Worm (Caenorhabditis elegans) whole organism, young adult: Measurements from ENCODE around the gene mam-6.

Experiments
- B0035.1 ChIP-seq: sonication (generic microtip); optimal IDR thresholded peaks from 2 replicates; lab custom pipeline; 2016; ENCODE audit warnings: missing genetic modification characterization, mild to moderate bottlenecking, missing compliant biosample characterization, missing genotype, missing genetic modification reagents
- C06A6.2 ChIP-seq: fragments of 200-800 bp; sonication (Bioruptor generic); conservative IDR thresholded peaks from 2 replicates; pipeline ENCODE4 v1.3.6; 2022; ENCODE audit warnings: missing genetic modification characterization, missing compliant biosample characterization
- C17E4.6 ChIP-seq: fragments of 200-800 bp; sonication (Bioruptor generic); IDR thresholded peaks from 2 replicates; pipeline ENCODE4 v1.3.6; 2022; ENCODE audit warnings: missing genetic modification reagents, missing genetic modification characterization, missing compliant biosample characterization
- F23B12.7 ChIP-seq: sonication (generic microtip); optimal IDR thresholded peaks from 2 replicates; lab custom pipeline; 2017; ENCODE audit warnings: missing genetic modification characterization, mild to moderate bottlenecking, missing compliant biosample characterization, antibody characterized with exemption, moderate library complexity; ENCODE audit not compliant: insufficient read depth
- F33H1.4 ChIP-seq: fragments of 200-800 bp; sonication (Bioruptor generic); IDR thresholded peaks from 2 replicates; pipeline ENCODE4 v1.3.6; 2022; ENCODE audit warnings: missing genetic modification reagents, missing genetic modification characterization, missing compliant biosample characterization
- F37B4.10 ChIP-seq: fragments of 200-800 bp; sonication (Bioruptor generic); IDR thresholded peaks from 2 replicates; pipeline ENCODE4 v1.3.6; 2022; ENCODE audit warnings: missing genetic modification characterization, missing compliant biosample characterization
- T07F8.4 ChIP-seq: sonication (generic microtip); optimal IDR thresholded peaks from 2 replicates; lab custom pipeline; 2016; ENCODE audit warnings: mild to moderate bottlenecking, missing genetic modification characterization, moderate library complexity, missing compliant biosample characterization
- T26A5.8 ChIP-seq: sonication (generic microtip); optimal IDR thresholded peaks from 2 replicates; lab custom pipeline; 2016; ENCODE audit warnings: missing genetic modification characterization, missing compliant biosample characterization
- Y56A3A.18 ChIP-seq: fragments of 200-800 bp; sonication (Bioruptor generic); IDR thresholded peaks from 2 replicates; pipeline ENCODE4 v1.3.6; 2022; ENCODE audit warnings: missing genetic modification reagents, missing genetic modification characterization, missing compliant biosample characterization
- akir-1 ChIP-seq: fragments of 200-800 bp; sonication (Bioruptor generic); optimal IDR thresholded peaks from 2 replicates; lab custom pipeline; 2018; ENCODE audit warnings: mild to moderate bottlenecking, missing genetic modification characterization, moderate library complexity, missing compliant biosample characterization
- aptf-2 ChIP-seq: fragments of 200-800 bp; sonication (Bioruptor generic); conservative IDR thresholded peaks from 2 replicates; pipeline ENCODE4 v1.3.6; 2022; ENCODE audit warnings: missing genetic modification reagents, missing genetic modification characterization, missing compliant biosample characterization
- aptf-3 ChIP-seq: fragments of 200-800 bp; sonication (Bioruptor generic); IDR thresholded peaks from 2 replicates; pipeline ENCODE4 v1.3.6; 2022; ENCODE audit warnings: missing genetic modification characterization, missing compliant biosample characterization
- athp-1 ChIP-seq: sonication (generic microtip); optimal IDR thresholded peaks from 2 replicates; lab custom pipeline; 2017; ENCODE audit warnings: mild to moderate bottlenecking, missing genetic modification characterization, missing compliant biosample characterization
- bed-1 ChIP-seq: fragments of 200-800 bp; sonication (Bioruptor generic); IDR thresholded peaks from 2 replicates; pipeline ENCODE4 v1.3.6; 2022; ENCODE audit warnings: missing genetic modification reagents, missing genetic modification characterization, missing compliant biosample characterization
- cebp-1 ChIP-seq, 2 experiments: fragments of 200-800 bp in 1 of 2; sonication (Bioruptor generic) in 1 of 2; sonication (generic microtip) in 1 of 2; IDR thresholded peaks in 1 of 2; optimal IDR thresholded peaks in 1 of 2; 2 replicates each; pipeline versions ENCODE4 v1.3.6 to Lab custom; 2017 to 2022; ENCODE audit warnings: missing compliant biosample characterization in 2 of 2, missing genetic modification characterization in 2 of 2, mild to moderate bottlenecking in 1 of 2, missing genetic modification reagents in 1 of 2, moderate library complexity in 1 of 2
- ceh-40 ChIP-seq: fragments of 200-800 bp; sonication (Bioruptor generic); IDR thresholded peaks from 2 replicates; pipeline ENCODE4 v1.3.6; 2022; ENCODE audit warnings: missing genetic modification characterization, missing compliant biosample characterization
- ceh-58 ChIP-seq: fragments of 200-800 bp; sonication (Bioruptor generic); IDR thresholded peaks from 2 replicates; pipeline ENCODE4 v1.3.6; 2022; ENCODE audit warnings: missing genetic modification characterization, missing compliant biosample characterization
- ceh-91 ChIP-seq: fragments of 200-800 bp; sonication (Bioruptor generic); IDR thresholded peaks from 2 replicates; pipeline ENCODE4 v1.3.6; 2022; ENCODE audit warnings: missing genetic modification reagents, missing genetic modification characterization, missing compliant biosample characterization
- egrh-3 ChIP-seq: fragments of 200-800 bp; sonication (Bioruptor generic); IDR thresholded peaks from 2 replicates; pipeline ENCODE4 v1.3.6; 2022; ENCODE audit warnings: missing genetic modification reagents, missing genetic modification characterization, missing compliant biosample characterization
- ekl-4 ChIP-seq: fragments of 200-800 bp; sonication (Bioruptor generic); IDR thresholded peaks from 2 replicates; pipeline ENCODE4 v1.3.6; 2022; ENCODE audit warnings: missing genetic modification reagents, missing genetic modification characterization, missing compliant biosample characterization
- him-1 ChIP-seq: sonication (generic microtip); optimal IDR thresholded peaks from 2 replicates; lab custom pipeline; 2016; ENCODE audit warnings: missing genotype, missing genetic modification reagents, missing genetic modification characterization, missing compliant biosample characterization
- hlh-12 ChIP-seq: sonication (generic microtip); optimal IDR thresholded peaks from 2 replicates; lab custom pipeline; 2016; ENCODE audit warnings: missing genetic modification characterization, missing compliant biosample characterization
- hrde-1 ChIP-seq: sonication (generic microtip); optimal IDR thresholded peaks from 2 replicates; lab custom pipeline; 2016; ENCODE audit warnings: missing genetic modification characterization, mild to moderate bottlenecking, missing compliant biosample characterization, moderate library complexity, missing genotype, missing genetic modification reagents, borderline replicate concordance
- lag-1 ChIP-seq: fragments of 200-800 bp; sonication (Bioruptor generic); IDR thresholded peaks from 2 replicates; pipeline ENCODE4 v1.3.6; 2022; ENCODE audit warnings: missing genetic modification reagents, missing genetic modification characterization, missing compliant biosample characterization
- lsl-1 ChIP-seq: fragments of 200-800 bp; sonication (Bioruptor generic); optimal IDR thresholded peaks from 2 replicates; lab custom pipeline; 2018; ENCODE audit warnings: mild to moderate bottlenecking, missing genetic modification characterization, moderate library complexity, missing compliant biosample characterization
- lsy-27 ChIP-seq: sonication (generic microtip); optimal IDR thresholded peaks from 2 replicates; lab custom pipeline; 2017; ENCODE audit warnings: missing genetic modification characterization, mild to moderate bottlenecking, missing compliant biosample characterization, antibody characterized with exemption, missing genotype, borderline replicate concordance; ENCODE audit not compliant: insufficient read depth
- mes-4 ChIP-seq: sonication (generic microtip); optimal IDR thresholded peaks from 2 replicates; lab custom pipeline; 2016; ENCODE audit warnings: missing genotype, missing genetic modification characterization, missing compliant biosample characterization
- nhr-120 ChIP-seq: fragments of 200-800 bp; sonication (Bioruptor generic); IDR thresholded peaks from 2 replicates; pipeline ENCODE4 v1.3.6; 2022; ENCODE audit warnings: missing genetic modification characterization, missing compliant biosample characterization
- nhr-80 ChIP-seq: sonication (generic microtip); optimal IDR thresholded peaks from 2 replicates; lab custom pipeline; 2016; ENCODE audit warnings: missing genetic modification characterization, missing compliant biosample characterization
- pbrm-1 ChIP-seq: fragments of 200-800 bp; sonication (Bioruptor generic); IDR thresholded peaks from 2 replicates; pipeline ENCODE4 v1.3.6; 2022; ENCODE audit warnings: missing genetic modification reagents, missing genetic modification characterization, missing compliant biosample characterization
- rcor-1 ChIP-seq: fragments of 200-800 bp; sonication (Bioruptor generic); IDR thresholded peaks from 2 replicates; pipeline ENCODE4 v1.3.6; 2022; ENCODE audit warnings: missing genetic modification reagents, missing genetic modification characterization, missing compliant biosample characterization
- rec-8 ChIP-seq, 2 experiments: sonication (generic microtip); optimal IDR thresholded peaks; 2 replicates each; lab custom pipeline; 2016; ENCODE audit warnings: mild to moderate bottlenecking in 2 of 2, missing genetic modification characterization in 2 of 2, missing genetic modification reagents in 2 of 2, missing genotype in 2 of 2, missing biosample characterization in 1 of 2, missing compliant biosample characterization in 1 of 2, moderate library complexity in 1 of 2
- sea-2 ChIP-seq: fragments of 200-800 bp; sonication (Bioruptor generic); IDR thresholded peaks from 2 replicates; pipeline ENCODE4 v1.3.6; 2022; ENCODE audit warnings: missing genetic modification characterization, missing compliant biosample characterization
- snpc-3.4 ChIP-seq: sonication (generic microtip); optimal IDR thresholded peaks from 2 replicates; lab custom pipeline; 2017; ENCODE audit warnings: missing genetic modification characterization, mild to moderate bottlenecking, missing compliant biosample characterization, antibody characterized with exemption, moderate library complexity, missing genotype, missing genetic modification reagents
- snpc-4 ChIP-seq, 5 experiments: fragments of 150-350 bp in 1 of 5; sonication (generic microtip) in 4 of 5; optimal IDR thresholded peaks; 2 replicates each; lab custom pipeline; 2014 to 2018; ENCODE audit warnings: missing genetic modification characterization in 5 of 5, missing biosample characterization in 3 of 5, antibody characterized with exemption in 2 of 5, mild to moderate bottlenecking in 2 of 5, missing compliant biosample characterization in 2 of 5, missing genotype in 2 of 5, moderate library complexity in 2 of 5, missing genetic modification reagents in 1 of 5
- somi-1 ChIP-seq: fragments of 200-800 bp; sonication (Bioruptor generic); optimal IDR thresholded peaks from 2 replicates; lab custom pipeline; 2018; ENCODE audit warnings: mild to moderate bottlenecking, missing genetic modification characterization, missing compliant biosample characterization
- sptf-2 ChIP-seq: fragments of 200-800 bp; sonication (Bioruptor generic); optimal IDR thresholded peaks from 2 replicates; lab custom pipeline; 2018; ENCODE audit warnings: mild to moderate bottlenecking, missing genetic modification characterization, missing compliant biosample characterization
- tlf-1 ChIP-seq: fragments of 200-800 bp; sonication (Bioruptor generic); optimal IDR thresholded peaks from 2 replicates; lab custom pipeline; 2018; ENCODE audit warnings: mild to moderate bottlenecking, missing genetic modification characterization, missing compliant biosample characterization
- unc-130 ChIP-seq: sonication (generic microtip); optimal IDR thresholded peaks from 2 replicates; lab custom pipeline; 2016; ENCODE audit warnings: missing genetic modification reagents, missing genetic modification characterization, missing compliant biosample characterization
- zfh-2 ChIP-seq: fragments of 200-800 bp; sonication (Bioruptor generic); conservative IDR thresholded peaks from 2 replicates; pipeline ENCODE4 v1.3.6; 2022; ENCODE audit warnings: missing genetic modification reagents, missing genetic modification characterization, missing compliant biosample characterization
- ztf-22 ChIP-seq: fragments of 200-800 bp; sonication (Bioruptor generic); optimal IDR thresholded peaks from 2 replicates; lab custom pipeline; 2018; ENCODE audit warnings: mild to moderate bottlenecking, missing genetic modification characterization, moderate library complexity, missing compliant biosample characterization
- ztf-6 ChIP-seq: fragments of 200-800 bp; sonication (Bioruptor generic); IDR thresholded peaks from 2 replicates; pipeline ENCODE4 v1.3.6; 2022; ENCODE audit warnings: missing genetic modification reagents, missing genetic modification characterization, missing compliant biosample characterization

The mam-6 gene

DNA sequence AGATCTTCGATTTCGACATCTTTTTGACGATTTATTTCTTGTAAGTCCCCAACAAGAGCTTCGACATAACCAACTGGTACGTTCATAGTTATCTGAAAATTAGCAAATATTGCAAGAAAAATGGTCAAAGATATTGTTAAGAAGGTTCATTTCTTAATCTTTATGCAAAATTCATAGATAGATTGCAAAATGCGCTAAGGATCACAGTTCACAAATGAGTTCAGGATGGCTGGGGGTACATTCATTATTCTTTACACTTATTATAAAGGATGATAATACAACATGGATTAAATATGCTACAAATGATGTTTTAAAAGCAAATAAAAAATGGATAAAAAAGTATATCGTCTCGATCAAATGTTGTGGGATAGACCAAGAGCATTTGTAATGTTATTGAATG is 12.4 kb downstream of the mam-6 start, which contains the start of gene H03G16.5:
TSS of gene H03G16.5 (minus strand) at position 101 of the 400 bp plus-strand sequence.
- TF ChIP-seq hlh-12 (tag; lab: Kevin White, UChicago), result no peak
- TF ChIP-seq lsy-27 (tag; lab: Kevin White, UChicago), result no peak
- no peak for TF ChIP-seq rcor-1 (GFP tag; lab: Robert Waterston, UW)
- no peak for TF ChIP-seq T07F8.4 (tag; lab: Kevin White, UChicago)
- TF ChIP-seq unc-130, result no peak
- no peak for TF ChIP-seq akir-1
- no peak for TF ChIP-seq F33H1.4 (GFP tag; lab: Robert Waterston, UW)
- no peak for TF ChIP-seq zfh-2
- TF ChIP-seq T26A5.8 (tag; lab: Kevin White, UChicago), result no peak
- TF ChIP-seq lsl-1 (GFP tag; lab: Kevin White, UChicago), result no peak
- no peak for TF ChIP-seq aptf-3 (GFP tag; lab: Robert Waterston, UW)
- no peak for TF ChIP-seq ekl-4
- TF ChIP-seq F23B12.7 (tag; lab: Kevin White, UChicago), result no peak
- no peak for TF ChIP-seq B0035.1 (tag; lab: Kevin White, UChicago)
- TF ChIP-seq snpc-3.4, result no peak
- no peak for TF ChIP-seq egrh-3 (GFP tag; lab: Robert Waterston, UW)
- TF ChIP-seq mes-4 (tag; lab: Kevin White, UChicago), result no peak
- TF ChIP-seq aptf-2, result no peak
- no peak for TF ChIP-seq Y56A3A.18 (GFP tag; lab: Robert Waterston, UW)

ce11 chrX:15055914-15056313 is 13.2 kb downstream of the mam-6 start, which contains the start of gene H03G16.7:
H03G16.7 (minus strand) TSS chrX:15056014.
- no peak for TF ChIP-seq C17E4.6
- no peak for TF ChIP-seq lsl-1 (GFP tag; lab: Kevin White, UChicago)
- no peak for TF ChIP-seq sptf-2
- no peak for TF ChIP-seq tlf-1
- no peak for TF ChIP-seq ceh-40 (GFP tag; lab: Robert Waterston, UW)
- TF ChIP-seq B0035.1 (tag; lab: Kevin White, UChicago), result no peak
- no peak for TF ChIP-seq pbrm-1 (GFP tag; lab: Robert Waterston, UW)
- TF ChIP-seq bed-1 (GFP tag; lab: Robert Waterston, UW), result no peak
- TF ChIP-seq egrh-3 (GFP tag; lab: Robert Waterston, UW), result no peak
- no peak for TF ChIP-seq cebp-1 (GFP tag; IDR thresholded peaks at IDR 0.05; lab: Robert Waterston, UW)
- no peak for TF ChIP-seq cebp-1 (tag; optimal IDR thresholded peaks at IDR 0.05; lab: Kevin White, UChicago)
- TF ChIP-seq zfh-2, result no peak
- TF ChIP-seq, all 124 proteins: peak for 0

ce11 chrX:15053223-15053933 is 15.8 kb downstream of the mam-6 start, which contains the start of gene H03G16.1:
H03G16.1 (plus strand) TSS chrX:15053883.
- TF ChIP-seq him-1 (no peak), lsl-1 (GFP tag; lab: Kevin White, UChicago) (no peak), athp-1 (tag; lab: Kevin White, UChicago) (no peak), ztf-6 (GFP tag; lab: Robert Waterston, UW) (no peak), T07F8.4 (tag; lab: Kevin White, UChicago) (no peak), lag-1 (no peak), ceh-58 (GFP tag; lab: Robert Waterston, UW) (no peak), C17E4.6 (no peak), ztf-22 (no peak), C06A6.2 (GFP tag; lab: Robert Waterston, UW) (no peak), rec-8 (tag; optimal IDR thresholded peaks at IDR 0.05; lab: Kevin White, UChicago) (no peak), hrde-1 (tag; lab: Kevin White, UChicago) (no peak), nhr-120 (no peak), somi-1 (no peak), snpc-4 (GFP tag; optimal IDR thresholded peaks at IDR 0.05; lab: Kevin White, UChicago) (no peak), snpc-4 (tag; optimal IDR thresholded peaks at IDR 0.05; lab: Kevin White, UChicago) (no peak), nhr-80 (tag; lab: Kevin White, UChicago) (no peak), sea-2 (no peak), pbrm-1 (GFP tag; lab: Robert Waterston, UW) (no peak), ceh-91 (GFP tag; lab: Robert Waterston, UW) (no peak), F37B4.10 (GFP tag; lab: Robert Waterston, UW) (no peak)
